Worm (Caenorhabditis elegans): ENCODE results near the gene srg-40.

Gene srg-40

ce11 chrV:11198094-11198493, 33.7 kb upstream of the srg-40 start:
- TF ChIP-seq tbx-37 (GFP tag; conservative IDR thresholded peaks at IDR 0.05) (no peak), pes-1 (GFP tag; IDR thresholded peaks at IDR 0.05) (no peak)

- TF ChIP-seq aly-1 (tag; optimal IDR thresholded peaks at IDR 0.05) (no peak), ama-1 (optimal IDR thresholded peaks at IDR 0.05) (no peak)
These were observed 32.4 kb upstream of the srg-40 start for ce11 chrV:11196631-11197258.

ce11 chrV:11196109-11196508, 31.7 kb upstream of the srg-40 start, which contains the start of gene clc-6:
clc-6 (minus strand) TSS chrV:11196209.
- TF ChIP-seq ceh-36 (tag; optimal IDR thresholded peaks at IDR 0.05) (no peak), pes-1 (GFP tag; IDR thresholded peaks at IDR 0.05) (no peak), B0310.2 (tag; optimal IDR thresholded peaks at IDR 0.05) (no peak), ceh-13 (GFP tag; optimal IDR thresholded peaks at IDR 0.05) (no peak)

- TF ChIP-seq ceh-13 (GFP tag; optimal IDR thresholded peaks at IDR 0.05) (no peak), tbx-37 (GFP tag; conservative IDR thresholded peaks at IDR 0.05) (no peak), hmbx-1 (tag; optimal IDR thresholded peaks at IDR 0.05) (no peak), pes-1 (GFP tag; IDR thresholded peaks at IDR 0.05) (no peak), scrt-1 (GFP tag; IDR thresholded peaks at IDR 0.05) (no peak), hnd-1 (tag; optimal IDR thresholded peaks at IDR 0.05) (no peak), aly-1 (tag; optimal IDR thresholded peaks at IDR 0.05) (no peak), B0310.2 (tag; optimal IDR thresholded peaks at IDR 0.05) (no peak)
These were observed 26.6 kb upstream of the srg-40 start, which contains the start of gene lgc-49 for ce11 chrV:11190983-11191382. lgc-49 (plus strand) TSS chrV:11191283.

ce11 chrV:11182925-11183324, 18.6 kb upstream of the srg-40 start, which contains the start of gene cnc-10:
cnc-10 (plus strand) TSS chrV:11183225.
- TF ChIP-seq hmg-4 (GFP tag; optimal IDR thresholded peaks at IDR 0.05): no peak
- TF ChIP-seq pes-1 (GFP tag; IDR thresholded peaks at IDR 0.05): no peak
- no peak for TF ChIP-seq aly-1 (tag; optimal IDR thresholded peaks at IDR 0.05)
- TF ChIP-seq hnd-1 (tag; optimal IDR thresholded peaks at IDR 0.05): no peak
- TF ChIP-seq ets-7 (tag; optimal IDR thresholded peaks at IDR 0.05): no peak
- no peak for TF ChIP-seq tbx-37 (GFP tag; conservative IDR thresholded peaks at IDR 0.05)
- TF ChIP-seq sea-1 (GFP tag; conservative IDR thresholded peaks at IDR 0.05): no peak
- TF ChIP-seq flt-1 (GFP tag; IDR thresholded peaks at IDR 0.05): no peak

- TF ChIP-seq ama-1 (optimal IDR thresholded peaks at IDR 0.05) (no peak), hmbx-1 (tag; optimal IDR thresholded peaks at IDR 0.05) (no peak), ceh-36 (tag; optimal IDR thresholded peaks at IDR 0.05) (no peak), ets-7 (tag; optimal IDR thresholded peaks at IDR 0.05) (no peak), F13C5.2 (tag; optimal IDR thresholded peaks at IDR 0.05) (no peak), tbx-11 (GFP tag; IDR thresholded peaks at IDR 0.05) (no peak), hnd-1 (tag; optimal IDR thresholded peaks at IDR 0.05) (no peak), tbx-37 (GFP tag; conservative IDR thresholded peaks at IDR 0.05) (no peak), hmg-4 (GFP tag; optimal IDR thresholded peaks at IDR 0.05) (no peak), flt-1 (GFP tag; IDR thresholded peaks at IDR 0.05) (no peak), B0310.2 (tag; optimal IDR thresholded peaks at IDR 0.05) (no peak), tra-4 (tag; optimal IDR thresholded peaks at IDR 0.05) (no peak), pes-1 (GFP tag; IDR thresholded peaks at IDR 0.05) (no peak), aly-1 (tag; optimal IDR thresholded peaks at IDR 0.05) (no peak), scrt-1 (GFP tag; IDR thresholded peaks at IDR 0.05) (no peak), sea-1 (GFP tag; conservative IDR thresholded peaks at IDR 0.05) (no peak), ceh-13 (GFP tag; optimal IDR thresholded peaks at IDR 0.05) (no peak)
These were observed 16.6 kb upstream of the srg-40 start for ce11 chrV:11180951-11181350.

- TF ChIP-seq sea-1 (GFP tag; conservative IDR thresholded peaks at IDR 0.05): no peak
- TF ChIP-seq aly-1 (tag; optimal IDR thresholded peaks at IDR 0.05): no peak
- TF ChIP-seq tra-4 (tag; optimal IDR thresholded peaks at IDR 0.05): no peak
- no peak for TF ChIP-seq B0310.2 (tag; optimal IDR thresholded peaks at IDR 0.05)
- no peak for TF ChIP-seq ceh-13 (GFP tag; optimal IDR thresholded peaks at IDR 0.05)
- TF ChIP-seq hmg-4 (GFP tag; optimal IDR thresholded peaks at IDR 0.05): no peak
These were observed 13.2 kb upstream of the srg-40 start, which contains the start of gene gpa-1 for ce11 chrV:11177577-11177976. gpa-1 (minus strand) TSS chrV:11177677.

ce11 chrV:11174663-11175062, 10.3 kb upstream of the srg-40 start:
- TF ChIP-seq flt-1 (GFP tag; IDR thresholded peaks at IDR 0.05) (no peak), tra-4 (tag; optimal IDR thresholded peaks at IDR 0.05) (no peak), ama-1 (optimal IDR thresholded peaks at IDR 0.05) (no peak), tbx-11 (GFP tag; IDR thresholded peaks at IDR 0.05) (no peak), hmg-4 (GFP tag; optimal IDR thresholded peaks at IDR 0.05) (no peak), B0310.2 (tag; optimal IDR thresholded peaks at IDR 0.05) (no peak), ceh-36 (tag; optimal IDR thresholded peaks at IDR 0.05) (no peak), sea-1 (GFP tag; conservative IDR thresholded peaks at IDR 0.05) (no peak), scrt-1 (GFP tag; IDR thresholded peaks at IDR 0.05) (no peak), hmbx-1 (tag; optimal IDR thresholded peaks at IDR 0.05) (no peak), F13C5.2 (tag; optimal IDR thresholded peaks at IDR 0.05) (no peak), ets-7 (tag; optimal IDR thresholded peaks at IDR 0.05) (no peak), aly-1 (tag; optimal IDR thresholded peaks at IDR 0.05) (no peak), hnd-1 (tag; optimal IDR thresholded peaks at IDR 0.05) (no peak), tbx-37 (GFP tag; conservative IDR thresholded peaks at IDR 0.05) (no peak), pes-1 (GFP tag; IDR thresholded peaks at IDR 0.05) (no peak; the same call in 1 of the 2 replicates), ceh-13 (GFP tag; optimal IDR thresholded peaks at IDR 0.05) (no peak)
